Fruit fly (Drosophila melanogaster): ENCODE results near the gene Nepl15.

- TF ChIP-seq Abd-B (GFP tag; optimal IDR thresholded peaks at IDR 0.05) (no peak), NK7.1 (GFP tag; optimal IDR thresholded peaks at IDR 0.05) (no peak), tna (GFP tag; IDR thresholded peaks at IDR 0.05; ENCODE audit: partially characterized antibody) (no peak)
Observed at dm6 chr3R:22763587-22763986, 2.4 kb downstream of the Nepl15 start, which contains the start of gene Nepl14.
